Worm (Caenorhabditis elegans) whole organism, L1 larva: Measurements from ENCODE around the gene ugt-60.

Experiments
- aly-2 ChIP-seq: fragments of 150-350 bp; optimal IDR thresholded peaks from 2 replicates; lab custom pipeline; 2014; ENCODE audit warnings: missing biosample characterization, missing genetic modification characterization
- blmp-1 ChIP-seq: fragments of 150-350 bp; optimal IDR thresholded peaks from 2 replicates; lab custom pipeline; 2014; ENCODE audit warnings: missing biosample characterization, missing genetic modification characterization
- lin-39 ChIP-seq: fragments of 150-350 bp; optimal IDR thresholded peaks from 2 replicates; lab custom pipeline; 2014; ENCODE audit warnings: missing biosample characterization, missing genetic modification reagents, missing genetic modification characterization
- lir-3 ChIP-seq: sonication (generic microtip); optimal IDR thresholded peaks from 2 replicates; lab custom pipeline; 2016; ENCODE audit warnings: mild to moderate bottlenecking, missing genetic modification characterization, moderate library complexity, missing compliant biosample characterization; ENCODE audit not compliant: poor library complexity
- nhr-12 ChIP-seq: sonication (generic microtip); optimal IDR thresholded peaks from 2 replicates; lab custom pipeline; 2017; ENCODE audit warnings: missing biosample characterization, missing genetic modification characterization
- nhr-237 ChIP-seq: fragments of 150-350 bp; optimal IDR thresholded peaks from 2 replicates; lab custom pipeline; 2014; ENCODE audit warnings: missing biosample characterization, missing genetic modification characterization
- skn-1 ChIP-seq: fragments of 150-350 bp; optimal IDR thresholded peaks from 2 replicates; lab custom pipeline; 2014; ENCODE audit warnings: missing biosample characterization, missing genetic modification characterization
- unc-62 ChIP-seq: fragments of 150-350 bp; optimal IDR thresholded peaks from 2 replicates; lab custom pipeline; 2014; ENCODE audit warnings: missing biosample characterization, missing genetic modification reagents, missing genetic modification characterization
- ztf-4 ChIP-seq: fragments of 150-350 bp; optimal IDR thresholded peaks from 2 replicates; lab custom pipeline; 2014; ENCODE audit warnings: missing biosample characterization, missing genetic modification characterization

DNA sequence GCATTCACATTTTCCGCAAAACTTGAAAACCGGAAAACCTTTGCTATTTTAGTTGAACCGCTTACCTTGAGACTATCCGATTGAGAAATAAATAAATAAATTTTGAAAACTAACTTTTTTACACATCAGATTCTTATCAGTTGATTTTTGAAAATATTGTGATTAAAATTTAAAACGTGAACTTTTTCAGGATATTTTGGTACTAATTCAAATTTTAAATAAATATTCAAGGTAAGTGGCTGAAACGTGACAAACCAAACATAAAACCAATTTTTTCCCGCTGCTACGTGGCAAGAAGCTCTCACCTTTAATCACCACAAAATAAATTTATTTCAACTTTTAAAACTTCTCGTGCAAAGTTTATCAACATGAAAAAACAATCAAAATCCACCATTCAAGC lies 27.0 kb downstream of the ugt-60 start, which contains the start of gene C15H7.3:
- TF ChIP-seq nhr-12 (no peak), ztf-4 (tag; lab: Kevin White, UChicago) (no peak), nhr-237 (tag; lab: Kevin White, UChicago) (no peak), aly-2 (tag; lab: Kevin White, UChicago) (no peak), unc-62 (no peak), skn-1 (tag; lab: Kevin White, UChicago) (no peak), lin-39 (tag; lab: Kevin White, UChicago) (no peak), blmp-1 (tag; lab: Kevin White, UChicago) (no peak), lir-3 (tag; lab: Kevin White, UChicago) (no peak)
